Worm (Caenorhabditis elegans) whole organism, mixed stage, embryonic: ENCODE results near the gene twk-35.
A peak's percentile ranks its signal among the peaks of the same experiment; 100 is the strongest.

ENCODE experiments used
- ces-1 ChIP-seq: fragments of 150-350 bp; optimal IDR thresholded peaks from 2 replicates; lab custom pipeline; 2014; ENCODE audit warnings: missing biosample characterization, missing genetic modification reagents, missing genetic modification characterization
- elt-3 ChIP-seq: fragments of 150-350 bp; optimal IDR thresholded peaks from 2 replicates; lab custom pipeline; 2014; ENCODE audit warnings: missing biosample characterization, missing genetic modification characterization
- ham-2 ChIP-seq: fragments of 200-800 bp; sonication (Bioruptor generic); optimal IDR thresholded peaks from 2 replicates; lab custom pipeline; 2018; ENCODE audit warnings: mild to moderate bottlenecking, missing genetic modification characterization, missing compliant biosample characterization
- lin-13 ChIP-seq: fragments of 150-350 bp; optimal IDR thresholded peaks from 2 replicates; lab custom pipeline; 2014; ENCODE audit warnings: missing biosample characterization, missing genetic modification characterization
- lsy-2 ChIP-seq: fragments of 150-350 bp; optimal IDR thresholded peaks from 2 replicates; lab custom pipeline; 2014; ENCODE audit warnings: missing biosample characterization, missing genetic modification characterization
- mab-5 ChIP-seq: fragments of 150-350 bp; optimal IDR thresholded peaks from 2 replicates; lab custom pipeline; 2014; ENCODE audit warnings: missing biosample characterization, missing genetic modification characterization
- mls-2 ChIP-seq: sonication (generic microtip); optimal IDR thresholded peaks from 2 replicates; lab custom pipeline; 2016; ENCODE audit warnings: mild to moderate bottlenecking, missing genetic modification characterization, moderate library complexity, missing compliant biosample characterization
- nhr-12 ChIP-seq: fragments of 150-350 bp; optimal IDR thresholded peaks from 2 replicates; lab custom pipeline; 2014; ENCODE audit warnings: missing biosample characterization, missing genetic modification characterization
- nhr-237 ChIP-seq: fragments of 150-350 bp; optimal IDR thresholded peaks from 2 replicates; lab custom pipeline; 2014; ENCODE audit warnings: missing biosample characterization, missing genetic modification characterization
- nhr-76 ChIP-seq: sonication (generic microtip); optimal IDR thresholded peaks from 2 replicates; lab custom pipeline; 2017; ENCODE audit warnings: missing biosample characterization, missing genetic modification characterization
- pha-4 ChIP-seq: fragments of 150-350 bp; optimal IDR thresholded peaks from 2 replicates; lab custom pipeline; 2018; ENCODE audit warnings: missing biosample characterization, missing genetic modification reagents, missing genetic modification characterization
- snpc-4 ChIP-seq: fragments of 150-350 bp; optimal IDR thresholded peaks from 2 replicates; lab custom pipeline; 2014; ENCODE audit warnings: missing biosample characterization, missing genetic modification characterization
- unc-62 ChIP-seq: fragments of 150-350 bp; optimal IDR thresholded peaks from 2 replicates; lab custom pipeline; 2014; ENCODE audit warnings: missing biosample characterization, missing genetic modification reagents, missing genetic modification characterization
- ztf-11 ChIP-seq: fragments of 150-350 bp; optimal IDR thresholded peaks from 2 replicates; lab custom pipeline; 2014; ENCODE audit warnings: missing biosample characterization, missing genetic modification characterization

- TF ChIP-seq nhr-237 (tag; lab: Kevin White, UChicago) (no peak), nhr-12 (tag; lab: Kevin White, UChicago) (no peak), pha-4 (tag; lab: Kevin White, UChicago) (peak; percentile 25), nhr-76 (tag; lab: Kevin White, UChicago) (no peak), unc-62 (GFP tag; lab: Kevin White, UChicago) (no peak), snpc-4 (tag; lab: Kevin White, UChicago) (no peak), ces-1 (GFP tag; lab: Kevin White, UChicago) (peak; percentile 84), elt-3 (no peak), lin-13 (tag; lab: Kevin White, UChicago) (no peak), lsy-2 (tag; lab: Kevin White, UChicago) (peak; percentile 54), ztf-11 (tag; lab: Kevin White, UChicago) (no peak), mab-5 (tag; lab: Kevin White, UChicago) (no peak), ham-2 (GFP tag; lab: Kevin White, UChicago) (no peak), mls-2 (tag; lab: Kevin White, UChicago) (no peak)
Measured at ce11 chrV:20851847-20852386, 10.9 kb upstream of the twk-35 start, which contains the start of gene ndua-1.
